Fruit fly (Drosophila melanogaster) whole organism, embryonic: ENCODE results near the gene Nph.
A peak's percentile ranks its signal among the peaks of the same experiment; 100 is the strongest.

Experiments
- Atf-2 ChIP-seq: fragments of 200-800 bp; sonication (Bioruptor generic); optimal IDR thresholded peaks from 2 replicates; lab custom pipeline; 2016; ENCODE audit warnings: missing biosample characterization, missing genetic modification characterization
- Awh ChIP-seq: fragments of 200-800 bp; sonication (Bioruptor generic); IDR thresholded peaks from 2 replicates; pipeline ENCODE4, ENCODE4 v1.3.6; 2022; ENCODE audit warnings: missing biosample characterization, missing genetic modification characterization
- BEAF-32 ChIP-seq: fragments of 200-800 bp; sonication (Bioruptor generic); optimal IDR thresholded peaks from 3 replicates; lab custom pipeline; 2017; ENCODE audit warnings: missing biosample characterization, missing genetic modification characterization, mild to moderate bottlenecking, moderate library complexity, missing genetic modification reagents
- CG1529 ChIP-seq: fragments of 200-800 bp; sonication (Bioruptor generic); optimal IDR thresholded peaks from 3 replicates; lab custom pipeline; 2018; ENCODE audit warnings: missing biosample characterization, missing genetic modification characterization
- CG15514 ChIP-seq: fragments of 200-800 bp; sonication (Bioruptor generic); optimal IDR thresholded peaks from 3 replicates; lab custom pipeline; 2017; ENCODE audit warnings: missing biosample characterization, missing genetic modification characterization, mild to moderate bottlenecking, moderate library complexity, missing genetic modification reagents
- CG1602 ChIP-seq: fragments of 200-800 bp; sonication (Bioruptor generic); optimal IDR thresholded peaks from 3 replicates; lab custom pipeline; 2016; ENCODE audit warnings: missing biosample characterization, missing genetic modification characterization
- CG16779 ChIP-seq: fragments of 200-800 bp; sonication (Bioruptor generic); IDR thresholded peaks from 2 replicates; pipeline ENCODE4 v1.3.6; 2022; ENCODE audit warnings: missing biosample characterization, missing genetic modification characterization
- CG2678 ChIP-seq: fragments of 200-800 bp; sonication (Bioruptor generic); optimal IDR thresholded peaks from 3 replicates; lab custom pipeline; 2019; ENCODE audit warnings: missing biosample characterization, mild to moderate bottlenecking, missing genetic modification characterization, moderate library complexity
- CG30020 ChIP-seq: fragments of 200-800 bp; optimal IDR thresholded peaks from 2 replicates; lab custom pipeline; 2019; ENCODE audit warnings: missing biosample characterization, mild to moderate bottlenecking, missing genetic modification characterization, moderate library complexity
- CG3065 ChIP-seq: fragments of 200-800 bp; sonication (Bioruptor generic); optimal IDR thresholded peaks from 2 replicates; lab custom pipeline; 2016; ENCODE audit warnings: missing biosample characterization, missing genetic modification characterization
- CG33213 ChIP-seq: fragments of 200-800 bp; sonication (Bioruptor generic); optimal IDR thresholded peaks from 3 replicates; lab custom pipeline; 2016; ENCODE audit warnings: missing biosample characterization, missing genetic modification characterization
- CG34224 ChIP-seq: fragments of 200-800 bp; sonication (Bioruptor generic); IDR thresholded peaks from 3 replicates; pipeline ENCODE4 v1.3.6; 2022; ENCODE audit warnings: missing biosample characterization, missing genetic modification characterization; ENCODE audit not compliant: partially characterized antibody
- CG7786 ChIP-seq: fragments of 200-800 bp; sonication (Bioruptor generic); optimal IDR thresholded peaks from 2 replicates; lab custom pipeline; 2016; ENCODE audit warnings: missing biosample characterization, missing genetic modification characterization
- CG9727 ChIP-seq: fragments of 200-800 bp; sonication (Bioruptor generic); optimal IDR thresholded peaks from 3 replicates; lab custom pipeline; 2017; ENCODE audit warnings: missing biosample characterization, mild to moderate bottlenecking, missing genetic modification characterization
- CoRest ChIP-seq: fragments of 200-800 bp; sonication (Bioruptor generic); optimal IDR thresholded peaks from 3 replicates; lab custom pipeline; 2018; ENCODE audit warnings: missing biosample characterization, mild to moderate bottlenecking, missing genetic modification characterization, moderate library complexity
- Dref ChIP-seq: fragments of 200-800 bp; sonication (Bioruptor generic); IDR thresholded peaks from 2 replicates; pipeline ENCODE4 v1.3.6; 2022; ENCODE audit warnings: missing biosample characterization, missing genetic modification characterization
- ERR ChIP-seq: fragments of 200-800 bp; sonication (Bioruptor generic); optimal IDR thresholded peaks from 2 replicates; lab custom pipeline; 2016; ENCODE audit warnings: missing biosample characterization, missing genetic modification characterization
- Ets97D ChIP-seq: fragments of 200-800 bp; sonication (Bioruptor generic); optimal IDR thresholded peaks from 3 replicates; lab custom pipeline; 2016; ENCODE audit warnings: missing biosample characterization, missing genetic modification characterization
- Hr78 ChIP-seq, 2 experiments: fragments of 200-800 bp in 1 of 2; fragments of >200 bp in 1 of 2; sonication (Bioruptor generic) in 1 of 2; optimal IDR thresholded peaks; 2 replicates each; lab custom pipeline; 2017 to 2019; ENCODE audit warnings: missing biosample characterization in 2 of 2, missing genetic modification characterization in 2 of 2, mild to moderate bottlenecking in 1 of 2, moderate library complexity in 1 of 2
- Hsf ChIP-seq: fragments of 200-800 bp; sonication (Bioruptor generic); optimal IDR thresholded peaks from 3 replicates; lab custom pipeline; 2016; ENCODE audit warnings: missing biosample characterization, missing genetic modification characterization
- Nf-YC ChIP-seq: fragments of 200-800 bp; optimal IDR thresholded peaks from 3 replicates; lab custom pipeline; 2019; ENCODE audit warnings: missing biosample characterization, mild to moderate bottlenecking, missing genetic modification characterization, moderate library complexity
- Optix ChIP-seq: fragments of 200-800 bp; sonication (Bioruptor generic); IDR thresholded peaks from 3 replicates; pipeline ENCODE4 v1.3.6; 2022; ENCODE audit warnings: missing biosample characterization, missing genetic modification characterization
- Spps ChIP-seq: fragments of 200-800 bp; sonication (Bioruptor generic); optimal IDR thresholded peaks from 2 replicates; lab custom pipeline; 2018; ENCODE audit warnings: missing biosample characterization, mild to moderate bottlenecking, missing genetic modification characterization
- Usf ChIP-seq: fragments of 200-800 bp; sonication (Bioruptor generic); optimal IDR thresholded peaks from 2 replicates; lab custom pipeline; 2017; ENCODE audit warnings: missing genotype, missing biosample characterization, missing genetic modification characterization
- ap ChIP-seq: fragments of 200-800 bp; sonication (Bioruptor generic); IDR thresholded peaks from 2 replicates; pipeline ENCODE4 v1.3.6; 2022; ENCODE audit warnings: missing biosample characterization, missing genetic modification characterization
- az2 ChIP-seq: fragments of 200-800 bp; sonication (Bioruptor generic); optimal IDR thresholded peaks from 3 replicates; lab custom pipeline; 2016; ENCODE audit warnings: missing biosample characterization, missing genetic modification characterization
- bbx ChIP-seq: fragments of 200-800 bp; sonication (Bioruptor generic); IDR thresholded peaks from 2 replicates; pipeline ENCODE4 v1.3.6; 2022; ENCODE audit warnings: missing biosample characterization, missing genetic modification characterization; ENCODE audit not compliant: partially characterized antibody
- cato ChIP-seq: fragments of 200-800 bp; sonication (Bioruptor generic); optimal IDR thresholded peaks from 2 replicates; lab custom pipeline; 2016; ENCODE audit warnings: missing biosample characterization, missing genetic modification characterization, borderline replicate concordance
- ci ChIP-seq: fragments of 200-800 bp; sonication (Bioruptor generic); IDR thresholded peaks from 3 replicates; pipeline ENCODE4 v1.3.6; 2022; ENCODE audit warnings: missing biosample characterization, missing genetic modification characterization
- crol ChIP-seq: fragments of 200-800 bp; sonication (Bioruptor generic); IDR thresholded peaks from 2 replicates; pipeline ENCODE4 v1.3.6; 2022; ENCODE audit warnings: missing biosample characterization, missing genetic modification characterization
- en ChIP-seq: fragments of 200-800 bp; sonication (Bioruptor generic); optimal IDR thresholded peaks from 2 replicates; lab custom pipeline; 2016; ENCODE audit warnings: missing biosample characterization, missing genetic modification characterization
- eyg ChIP-seq: fragments of 200-800 bp; sonication (Bioruptor generic); optimal IDR thresholded peaks from 3 replicates; lab custom pipeline; 2016; ENCODE audit warnings: missing biosample characterization, missing genetic modification characterization
- fru ChIP-seq: fragments of >200 bp; optimal IDR thresholded peaks from 2 replicates; lab custom pipeline; 2017
- gcm ChIP-seq: fragments of 200-800 bp; sonication (Bioruptor generic); optimal IDR thresholded peaks from 2 replicates; lab custom pipeline; 2019; ENCODE audit warnings: missing biosample characterization, mild to moderate bottlenecking, missing genetic modification characterization, moderate library complexity
- kah ChIP-seq: fragments of 200-800 bp; sonication (Bioruptor generic); optimal IDR thresholded peaks from 2 replicates; lab custom pipeline; 2018; ENCODE audit warnings: missing biosample characterization, mild to moderate bottlenecking, missing genetic modification characterization
- mirr ChIP-seq: fragments of 200-800 bp; sonication (Bioruptor generic); optimal IDR thresholded peaks from 3 replicates; lab custom pipeline; 2018; ENCODE audit warnings: missing biosample characterization, mild to moderate bottlenecking, missing genetic modification characterization
- org-1 ChIP-seq: fragments of 200-800 bp; sonication (Bioruptor generic); optimal IDR thresholded peaks from 2 replicates; lab custom pipeline; 2017; ENCODE audit warnings: missing biosample characterization, missing genetic modification characterization
- salm ChIP-seq: fragments of 200-800 bp; sonication (Bioruptor generic); optimal IDR thresholded peaks from 2 replicates; lab custom pipeline; 2018; ENCODE audit warnings: missing biosample characterization, mild to moderate bottlenecking, missing genetic modification characterization
- slbo ChIP-seq: fragments of 200-800 bp; sonication (Bioruptor generic); IDR thresholded peaks from 2 replicates; pipeline ENCODE4 v1.3.6; 2022; ENCODE audit warnings: missing biosample characterization, missing genetic modification characterization
- sna ChIP-seq: fragments of 200-800 bp; sonication (Bioruptor generic); IDR thresholded peaks from 2 replicates; pipeline ENCODE4 v1.3.6; 2022; ENCODE audit warnings: missing biosample characterization, missing genetic modification characterization; ENCODE audit not compliant: partially characterized antibody
- trh ChIP-seq: fragments of 200-800 bp; sonication (Bioruptor generic); optimal IDR thresholded peaks from 2 replicates; lab custom pipeline; 2016; ENCODE audit warnings: missing biosample characterization, missing genetic modification characterization
- unpg ChIP-seq: fragments of 200-800 bp; sonication (Bioruptor generic); optimal IDR thresholded peaks from 3 replicates; lab custom pipeline; 2018; ENCODE audit warnings: missing biosample characterization, mild to moderate bottlenecking, missing genetic modification characterization, moderate library complexity
- zfh2 ChIP-seq: fragments of 200-800 bp; sonication (Bioruptor generic); optimal IDR thresholded peaks from 2 replicates; lab custom pipeline; 2016; ENCODE audit warnings: missing biosample characterization, missing genetic modification characterization

The Nph gene

DNA sequence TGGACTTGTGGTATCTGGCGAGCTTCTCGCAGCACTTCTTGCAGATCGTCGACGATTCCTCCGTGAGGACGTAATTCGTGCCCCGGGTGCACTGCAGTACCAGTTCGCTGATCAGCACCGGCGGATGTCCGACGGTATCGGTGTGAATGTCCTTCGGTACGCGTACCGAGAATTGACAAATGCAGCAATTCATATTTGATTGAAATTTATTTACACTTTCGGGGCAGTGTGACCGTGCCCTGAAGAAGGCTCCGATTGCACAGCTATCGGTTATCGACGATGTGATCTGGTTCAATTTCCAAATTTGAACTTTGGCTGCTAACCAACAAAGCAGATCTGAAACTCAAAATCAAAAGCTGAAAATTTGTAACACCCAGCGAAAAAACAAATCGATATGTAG, 31.9 kb upstream of the Nph start, which contains the start of gene ZIPIC (continued):
- peak; percentile 80 for TF ChIP-seq Dref
- TF ChIP-seq salm (tag; lab: Kevin White, UChicago): no peak
- no peak for TF ChIP-seq CG1529 (GFP tag; lab: Kevin White, UChicago)
- TF ChIP-seq Awh (GFP tag; lab: Robert Waterston, UW): no peak
- TF ChIP-seq CG3065 (GFP tag; lab: Kevin White, UChicago): no peak
- TF ChIP-seq org-1 (GFP tag; lab: Kevin White, UChicago): no peak
- peak; percentile 69 for TF ChIP-seq CG34224 (GFP tag; lab: Robert Waterston, UW)
- no peak for TF ChIP-seq CG2678 (tag; lab: Kevin White, UChicago)
- no peak for TF ChIP-seq CG30020 (tag; lab: Kevin White, UChicago)
- no peak for TF ChIP-seq cato (GFP tag; lab: Kevin White, UChicago)
- TF ChIP-seq CoRest (tag; lab: Kevin White, UChicago): no peak
- TF ChIP-seq zfh2 (GFP tag; lab: Kevin White, UChicago): no peak
- TF ChIP-seq slbo (GFP tag; lab: Robert Waterston, UW): no peak
- no peak for TF ChIP-seq kah (GFP tag; lab: Kevin White, UChicago)
- peak; percentile 99 for TF ChIP-seq CG15514 (GFP tag; lab: Kevin White, UChicago)
- no peak for TF ChIP-seq CG9727 (GFP tag; lab: Kevin White, UChicago)
- TF ChIP-seq fru: no peak
- no peak for TF ChIP-seq Atf-2 (GFP tag; lab: Kevin White, UChicago)
- TF ChIP-seq Usf (GFP tag; lab: Kevin White, UChicago): no peak
- no peak for TF ChIP-seq mirr (GFP tag; lab: Kevin White, UChicago)
- TF ChIP-seq ci (GFP tag; lab: Robert Waterston, UW): 0 out of 3 replicates have a peak, but pooled peaks have one; percentile 6
- no peak for TF ChIP-seq CG16779
- no peak for TF ChIP-seq crol
- peak; percentile 52 for TF ChIP-seq bbx (GFP tag; lab: Robert Waterston, UW)
- no peak for TF ChIP-seq Hr78 (GFP tag; optimal IDR thresholded peaks at IDR 0.05; lab: Kevin White, UChicago)
- no peak for TF ChIP-seq Nf-YC (tag; lab: Kevin White, UChicago)
- TF ChIP-seq CG1602 (GFP tag; lab: Kevin White, UChicago): no peak
- TF ChIP-seq Hsf: no peak
- peak; percentile 8 for TF ChIP-seq Ets97D (GFP tag; lab: Kevin White, UChicago)
- no peak for TF ChIP-seq ap (GFP tag; lab: Robert Waterston, UW)
- TF ChIP-seq sna: peak; percentile 61; the same call in 1 of the 2 replicates
- TF ChIP-seq en (GFP tag; lab: Kevin White, UChicago): no peak
- TF ChIP-seq Optix (GFP tag; lab: Robert Waterston, UW): no peak
- TF ChIP-seq az2 (GFP tag; lab: Kevin White, UChicago): no peak
- TF ChIP-seq unpg: no peak
- no peak for TF ChIP-seq ERR
- peak; percentile 49 for TF ChIP-seq BEAF-32 (GFP tag; lab: Kevin White, UChicago)
- no peak for TF ChIP-seq eyg (GFP tag; lab: Kevin White, UChicago)
- TF ChIP-seq CG7786 (GFP tag; lab: Kevin White, UChicago): no peak

- TF ChIP-seq trh (GFP tag; lab: Kevin White, UChicago): no peak
- TF ChIP-seq Spps (tag; lab: Kevin White, UChicago): no peak
- peak; percentile 92 for TF ChIP-seq gcm
- no peak for TF ChIP-seq CG33213 (GFP tag; lab: Kevin White, UChicago)
These were observed 27.6 kb upstream of the Nph start for dm6 chr3R:30032281-30032680.
